Fruit fly (Drosophila melanogaster) whole organism: Measurements from ENCODE around the gene CG7778.

Experiments
- CG8478 ChIP-seq: fragments of >200 bp; optimal IDR thresholded peaks from 2 replicates; lab custom pipeline; 2018; ENCODE audit warnings: inconsistent platforms
- pan ChIP-seq: fragments of >200 bp; optimal IDR thresholded peaks from 2 replicates; lab custom pipeline; 2017
- psq ChIP-seq: fragments of >200 bp; optimal IDR thresholded peaks from 2 replicates; lab custom pipeline; 2017
- usp ChIP-seq: fragments of >200 bp; optimal IDR thresholded peaks from 2 replicates; lab custom pipeline; 2017; ENCODE audit warnings: missing biosample characterization, missing genetic modification characterization, mixed read lengths

DNA sequence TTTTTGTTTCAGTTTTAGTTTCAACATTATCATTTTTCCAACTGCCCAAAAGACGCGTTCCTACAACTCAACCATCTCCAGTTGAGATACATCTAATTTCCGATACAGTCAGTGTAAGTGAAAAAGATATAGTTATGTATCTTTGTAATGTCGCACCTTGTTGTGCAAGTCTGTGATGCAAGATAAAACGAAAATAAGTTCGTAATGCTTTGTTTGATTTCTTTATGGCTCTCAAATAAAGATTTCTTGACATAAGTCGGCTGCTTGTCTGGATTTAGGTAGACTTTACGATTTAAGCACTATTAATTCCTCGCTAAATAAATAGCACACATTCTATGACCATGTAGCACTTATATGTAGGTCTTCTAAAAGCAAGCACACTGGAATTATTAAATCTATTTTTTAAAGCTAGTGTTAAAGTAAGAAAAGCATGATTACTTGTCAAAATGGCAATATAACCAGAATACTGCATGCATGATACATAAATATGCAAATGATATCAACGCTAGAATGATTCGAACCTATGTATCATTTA, 38.6 kb downstream of the CG7778 start:
- no peak for TF ChIP-seq usp (GFP tag; lab: Kevin White, UChicago)
- no peak for TF ChIP-seq pan (lab: Kevin White, UChicago)
- TF ChIP-seq CG8478 (lab: Kevin White, UChicago), result no peak
- no peak for TF ChIP-seq psq (lab: Kevin White, UChicago)
